Worm (Caenorhabditis elegans) whole organism, midembryonic: ENCODE results near the gene C17H11.1.

ENCODE experiments used
- T22C8.4 ChIP-seq: fragments of 200-800 bp; sonication (Bioruptor generic); IDR thresholded peaks from 2 replicates; pipeline ENCODE4 v1.3.6; 2022; ENCODE audit warnings: missing genetic modification characterization, missing compliant biosample characterization
- cog-1 ChIP-seq: sonication (generic microtip); optimal IDR thresholded peaks from 2 replicates; lab custom pipeline; 2016; ENCODE audit warnings: missing genetic modification characterization, missing compliant biosample characterization
- flt-1 ChIP-seq: fragments of 200-800 bp; sonication (Bioruptor generic); IDR thresholded peaks from 2 replicates; pipeline ENCODE4 v1.3.6; 2022; ENCODE audit warnings: missing genetic modification characterization, missing compliant biosample characterization
- klf-2 ChIP-seq: fragments of 200-800 bp; sonication (Bioruptor generic); conservative IDR thresholded peaks from 2 replicates; pipeline ENCODE4 v1.3.6; 2022; ENCODE audit warnings: missing genetic modification reagents, missing genetic modification characterization, missing compliant biosample characterization
- ref-1 ChIP-seq: fragments of 200-800 bp; sonication (Bioruptor generic); conservative IDR thresholded peaks from 2 replicates; pipeline ENCODE4 v1.3.6; 2022; ENCODE audit warnings: missing genetic modification reagents, missing genetic modification characterization, missing compliant biosample characterization
- ztf-23 ChIP-seq: fragments of 200-800 bp; sonication (Bioruptor generic); IDR thresholded peaks from 2 replicates; pipeline ENCODE4 v1.3.6; 2022; ENCODE audit warnings: missing genetic modification reagents, missing genetic modification characterization, missing compliant biosample characterization

DNA sequence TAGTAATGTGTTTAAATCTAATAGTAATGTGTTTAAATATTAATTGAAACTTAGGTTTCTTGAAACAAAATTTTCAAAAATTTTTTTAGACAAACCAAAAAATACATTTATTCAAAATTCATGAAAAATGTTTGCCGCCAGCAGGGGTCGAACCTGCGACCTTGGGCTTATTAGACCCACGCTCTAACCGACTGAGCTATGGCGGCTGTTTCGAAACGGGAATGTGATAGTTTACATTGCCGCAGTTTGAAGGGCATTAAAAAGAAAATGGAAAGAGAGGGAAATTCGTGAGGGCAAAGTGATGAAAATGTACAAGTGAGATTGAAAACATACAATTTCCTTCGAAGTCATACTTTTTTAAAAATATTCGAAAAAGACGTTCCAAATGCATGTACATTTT lies 17.2 kb upstream of the C17H11.1 start:
- no peak for TF ChIP-seq T22C8.4
- TF ChIP-seq ztf-23 (GFP tag; lab: Robert Waterston, UW): no peak
- TF ChIP-seq ref-1 (GFP tag; lab: Robert Waterston, UW): 0 out of 2 replicates have a peak, but pooled peaks have one; percentile 40
- no peak for TF ChIP-seq cog-1 (tag; lab: Kevin White, UChicago)
- 0 out of 2 replicates have a peak, but pooled peaks have one; percentile 13 for TF ChIP-seq klf-2
- TF ChIP-seq flt-1 (GFP tag; lab: Robert Waterston, UW): peak; percentile 33; the same call in 1 of the 2 replicates
